Fruit fly (Drosophila melanogaster) whole organism, pupa: ENCODE measurements around the gene Kr-h2.
A peak's percentile ranks its signal among the peaks of the same experiment; 100 is the strongest.

Experiments
- CG12605 ChIP-seq: fragments of 200-800 bp; sonication (Bioruptor generic); IDR thresholded peaks from 2 replicates; pipeline ENCODE4 v1.3.6; 2022; ENCODE audit warnings: missing biosample characterization, missing genetic modification characterization
- CG8301 ChIP-seq: fragments of 200-800 bp; sonication (Bioruptor generic); optimal IDR thresholded peaks from 2 replicates; lab custom pipeline; 2018; ENCODE audit warnings: missing biosample characterization, mild to moderate bottlenecking, missing genetic modification characterization
- EcR ChIP-seq: fragments of 200-800 bp; sonication (Bioruptor generic); optimal IDR thresholded peaks from 3 replicates; lab custom pipeline; 2019; ENCODE audit warnings: missing biosample characterization, missing genetic modification characterization, mild to moderate bottlenecking, moderate library complexity, missing genetic modification reagents
- rn ChIP-seq: fragments of 200-800 bp; sonication (Bioruptor generic); IDR thresholded peaks from 2 replicates; pipeline ENCODE4 v1.3.6; 2022; ENCODE audit warnings: missing biosample characterization, missing genetic modification characterization

DNA sequence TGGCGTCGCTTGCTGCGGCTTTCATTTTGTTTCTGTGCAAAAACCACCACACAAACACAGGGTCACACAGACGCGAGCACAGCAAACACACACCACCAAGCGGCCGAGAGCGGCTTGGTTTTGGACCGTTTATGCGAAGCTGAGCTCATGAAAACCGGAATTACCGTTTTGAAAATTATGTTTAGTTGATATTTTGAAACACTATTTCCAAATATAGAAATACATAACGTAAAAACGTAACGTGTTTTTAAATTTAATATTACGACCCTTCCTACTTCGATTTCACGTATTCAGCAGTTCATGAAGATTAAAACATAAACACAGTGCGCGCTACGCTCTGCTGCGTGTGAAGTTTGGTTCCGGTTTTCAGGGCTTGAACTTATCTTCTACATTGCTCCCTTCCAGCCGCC lies 19.6 kb upstream of the Kr-h2 start:
- TF ChIP-seq CG12605 (GFP tag; lab: Robert Waterston, UW) (peak; percentile 97), rn (GFP tag; lab: Robert Waterston, UW) (peak; percentile 65; the same call in 1 of the 2 replicates), EcR (GFP tag; lab: Kevin White, UChicago) (peak; percentile 72), CG8301 (peak; percentile 97)
